Worm (Caenorhabditis elegans): ENCODE data around the gene F46C5.4.

F46C5.4 gene

ce11 chrII:8789828-8790558 is 45.9 kb upstream of the F46C5.4 start, which contains the start of gene F07H5.13 (continued):
- TF ChIP-seq F49E8.2 (tag; optimal IDR thresholded peaks at IDR 0.05; ENCODE audit: insufficient read depth), result no peak
- TF ChIP-seq cebp-1 (GFP tag; IDR thresholded peaks at IDR 0.05), result no peak
- TF ChIP-seq cebp-1 (tag; optimal IDR thresholded peaks at IDR 0.05), result peak; percentile 51
- no peak for TF ChIP-seq ztf-6 (GFP tag; IDR thresholded peaks at IDR 0.05)
- no peak for TF ChIP-seq ztf-25 (GFP tag; IDR thresholded peaks at IDR 0.05)
- peak; percentile 0 for TF ChIP-seq tbp1 (GFP tag; optimal IDR thresholded peaks at IDR 0.05)
- no peak for TF ChIP-seq snpc-1.1 (tag; optimal IDR thresholded peaks at IDR 0.05; ENCODE audit: insufficient read depth)
- TF ChIP-seq lsy-27 (tag; optimal IDR thresholded peaks at IDR 0.05; ENCODE audit: borderline replicate concordance, insufficient read depth), result no peak
- TF ChIP-seq F10E7.11 (tag; optimal IDR thresholded peaks at IDR 0.05), result no peak
- no peak for TF ChIP-seq aptf-2 (GFP tag; conservative IDR thresholded peaks at IDR 0.05)
- TF ChIP-seq snpc-4 (GFP tag; optimal IDR thresholded peaks at IDR 0.05), result peak; percentile 13
- TF ChIP-seq snpc-4 (tag; optimal IDR thresholded peaks at IDR 0.05), result peak in 1 of 4 experiments; percentile 21
- no peak for TF ChIP-seq dox-1 (GFP tag; IDR thresholded peaks at IDR 0.05)
- TF ChIP-seq nhr-27 (tag; optimal IDR thresholded peaks at IDR 0.05), result no peak
- TF ChIP-seq egl-44 (GFP tag; IDR thresholded peaks at IDR 0.05), result no peak
- peak; percentile 5 for TF ChIP-seq F52B5.7 (tag; optimal IDR thresholded peaks at IDR 0.05)
- no peak for TF ChIP-seq bed-2 (GFP tag; IDR thresholded peaks at IDR 0.05)
- no peak for TF ChIP-seq madf-8 (GFP tag; conservative IDR thresholded peaks at IDR 0.05)
- no peak for TF ChIP-seq F37B4.10 (GFP tag; IDR thresholded peaks at IDR 0.05)
- no peak for TF ChIP-seq C17E4.6 (GFP tag; IDR thresholded peaks at IDR 0.05)
- TF ChIP-seq zfh-2 (GFP tag; conservative IDR thresholded peaks at IDR 0.05), result no peak
- no peak for TF ChIP-seq rpc-1 (optimal IDR thresholded peaks at IDR 0.05)
- no peak for TF ChIP-seq rpc-1 (tag; optimal IDR thresholded peaks at IDR 0.05)
- TF ChIP-seq tlf-1 (GFP tag; optimal IDR thresholded peaks at IDR 0.05), result peak; percentile 22
- TF ChIP-seq F22D6.2 (tag; optimal IDR thresholded peaks at IDR 0.05), result no peak
- no peak for TF ChIP-seq hmg-1.2 (GFP tag; IDR thresholded peaks at IDR 0.05)
- TF ChIP-seq ztf-3 (GFP tag; optimal IDR thresholded peaks at IDR 0.05), result peak; percentile 11
- no peak for TF ChIP-seq tbx-9 (tag; optimal IDR thresholded peaks at IDR 0.05; ENCODE audit: borderline replicate concordance)
- TF ChIP-seq lag-1 (GFP tag; IDR thresholded peaks at IDR 0.05), result no peak
- no peak for TF ChIP-seq attf-5 (GFP tag; optimal IDR thresholded peaks at IDR 0.05)
- no peak for TF ChIP-seq mel-28 (tag; optimal IDR thresholded peaks at IDR 0.05; ENCODE audit: borderline replicate concordance)
- TF ChIP-seq egrh-3 (GFP tag; IDR thresholded peaks at IDR 0.05), result no peak
- TF ChIP-seq K11D2.4 (GFP tag; IDR thresholded peaks at IDR 0.05), result no peak
- peak; percentile 21; the same call in 1 of the 2 replicates for TF ChIP-seq rcor-1 (GFP tag; IDR thresholded peaks at IDR 0.05)
- no peak for TF ChIP-seq snpc-3.4 (tag; optimal IDR thresholded peaks at IDR 0.05)
- no peak for TF ChIP-seq let-607 (tag; optimal IDR thresholded peaks at IDR 0.05)
- TF ChIP-seq B0261.1 (tag; optimal IDR thresholded peaks at IDR 0.05), result no peak
- peak; percentile 43; the same call in 1 of the 2 replicates for TF ChIP-seq pbrm-1 (GFP tag; IDR thresholded peaks at IDR 0.05)
- TF ChIP-seq let-526 (GFP tag; IDR thresholded peaks at IDR 0.05), result no peak
- TF ChIP-seq F55B11.4 (tag; optimal IDR thresholded peaks at IDR 0.05; ENCODE audit: borderline replicate concordance, insufficient read depth), result no peak
- TF ChIP-seq lir-1 (GFP tag; conservative IDR thresholded peaks at IDR 0.05), result no peak
- TF ChIP-seq lsl-1 (GFP tag; optimal IDR thresholded peaks at IDR 0.05), result no peak
- TF ChIP-seq lin-35 (GFP tag; optimal IDR thresholded peaks at IDR 0.05), result peak in 1 of 3 experiments; percentile 50
- TF ChIP-seq Y67H2A.10 (GFP tag; conservative IDR thresholded peaks at IDR 0.05), result no peak
- no peak for TF ChIP-seq gei-17 (GFP tag; optimal IDR thresholded peaks at IDR 0.05)
- no peak for TF ChIP-seq T07F8.4 (tag; optimal IDR thresholded peaks at IDR 0.05)
- peak; percentile 88 for TF ChIP-seq repo-1 (tag; optimal IDR thresholded peaks at IDR 0.05)

All from whole organism, young adult.